Worm (Caenorhabditis elegans): Measurements from ENCODE around the gene fbxa-89.

ce11 chrIII:12225234-12225633 is 10.8 kb upstream of the fbxa-89 start, which contains the start of gene gmn-1:
- TF ChIP-seq nhr-28 (tag; optimal IDR thresholded peaks at IDR 0.05) (no peak), tbx-2 (tag; optimal IDR thresholded peaks at IDR 0.05) (no peak), mdl-1 (tag; optimal IDR thresholded peaks at IDR 0.05) (no peak), zag-1 (tag; optimal IDR thresholded peaks at IDR 0.05) (no peak)

Data from whole organism, L1 larva.